Fruit fly (Drosophila melanogaster): ENCODE results near the gene CG46025.
A peak's percentile ranks its signal among the peaks of the same experiment; 100 is the strongest.

CG46025 gene

dm6 chr2L:7813357-7813756, 59.4 kb downstream of the CG46025 start (continued):
- TF ChIP-seq D (optimal IDR thresholded peaks at IDR 0.05) (no peak), D (GFP tag; optimal IDR thresholded peaks at IDR 0.05) (no peak), Ada2b (GFP tag; IDR thresholded peaks at IDR 0.05) (no peak; the same call in 1 of the 2 replicates), Nf-YB (GFP tag; optimal IDR thresholded peaks at IDR 0.05) (no peak), CG7745 (tag; optimal IDR thresholded peaks at IDR 0.05) (peak; percentile 99), Max (GFP tag; optimal IDR thresholded peaks at IDR 0.05) (peak; percentile 60), dm (GFP tag; optimal IDR thresholded peaks at IDR 0.05) (peak; percentile 31), ind (GFP tag; optimal IDR thresholded peaks at IDR 0.05) (no peak), prd (optimal IDR thresholded peaks at IDR 0.05) (no peak), prd (GFP tag; IDR thresholded peaks at IDR 0.05) (peak; percentile 29; the same call in 1 of the 3 replicates), CG6254 (GFP tag; optimal IDR thresholded peaks at IDR 0.05) (peak; percentile 69), CG9932 (GFP tag; IDR thresholded peaks at IDR 0.05) (peak; percentile 49), Rfx (GFP tag; IDR thresholded peaks at IDR 0.05) (peak; percentile 39; the same call in 1 of the 2 replicates), Vsx1 (GFP tag; optimal IDR thresholded peaks at IDR 0.05) (peak; percentile 7), CG17359 (tag; optimal IDR thresholded peaks at IDR 0.05) (peak; percentile 60), Atf6 (GFP tag; IDR thresholded peaks at IDR 0.05) (peak; percentile 68; the same call in 1 of the 2 replicates), tap (tag; optimal IDR thresholded peaks at IDR 0.05) (peak; percentile 30), kni (GFP tag; optimal IDR thresholded peaks at IDR 0.05) (peak; percentile 89), Sry-β (GFP tag; optimal IDR thresholded peaks at IDR 0.05) (peak; percentile 12), CG7556 (GFP tag; optimal IDR thresholded peaks at IDR 0.05) (peak; percentile 34), caup (GFP tag; optimal IDR thresholded peaks at IDR 0.05; ENCODE audit: severe bottlenecking) (peak; percentile 52), Nf-YC (tag; optimal IDR thresholded peaks at IDR 0.05) (peak; percentile 19), CG13775 (GFP tag; optimal IDR thresholded peaks at IDR 0.05) (no peak), CG12659 (GFP tag; optimal IDR thresholded peaks at IDR 0.05) (peak; percentile 35), pho (GFP tag; optimal IDR thresholded peaks at IDR 0.05) (peak; percentile 34), ro (GFP tag; IDR thresholded peaks at IDR 0.05) (no peak), CG17186 (GFP tag; optimal IDR thresholded peaks at IDR 0.05) (peak; percentile 26), CG12744 (GFP tag; optimal IDR thresholded peaks at IDR 0.05) (no peak), CG8089 (GFP tag; optimal IDR thresholded peaks at IDR 0.05) (no peak), Side (GFP tag; optimal IDR thresholded peaks at IDR 0.05) (peak; percentile 62), Fer3 (tag; optimal IDR thresholded peaks at IDR 0.05) (peak; percentile 71), Deaf1 (tag; optimal IDR thresholded peaks at IDR 0.05) (peak; percentile 22), CG12219 (GFP tag; optimal IDR thresholded peaks at IDR 0.05) (peak; percentile 25), CG7987 (GFP tag; optimal IDR thresholded peaks at IDR 0.05) (peak; percentile 84), ash1 (GFP tag; optimal IDR thresholded peaks at IDR 0.05) (peak; percentile 56), grn (GFP tag; optimal IDR thresholded peaks at IDR 0.05) (peak; percentile 51), stwl (tag; optimal IDR thresholded peaks at IDR 0.05) (no peak), CG17568 (GFP tag; optimal IDR thresholded peaks at IDR 0.05) (peak; percentile 43), CG6813 (GFP tag; optimal IDR thresholded peaks at IDR 0.05) (peak; percentile 83), scrt (GFP tag; optimal IDR thresholded peaks at IDR 0.05) (peak; percentile 53), Six4 (GFP tag; optimal IDR thresholded peaks at IDR 0.05) (no peak), Hr39 (optimal IDR thresholded peaks at IDR 0.05) (no peak), bigmax (GFP tag; optimal IDR thresholded peaks at IDR 0.05) (peak; percentile 24), vvl (GFP tag; IDR thresholded peaks at IDR 0.05) (peak; percentile 49; the same call in 1 of the 2 replicates), MESR4 (GFP tag; optimal IDR thresholded peaks at IDR 0.05) (no peak), CkIIα-i1 (GFP tag; IDR thresholded peaks at IDR 0.05) (no peak), CG1647 (GFP tag; optimal IDR thresholded peaks at IDR 0.05) (peak; percentile 29), gcm2 (GFP tag; optimal IDR thresholded peaks at IDR 0.05) (peak; percentile 3), Med (GFP tag) (peak; percentile 92), Ets97D (GFP tag; optimal IDR thresholded peaks at IDR 0.05) (peak; percentile 18), Gug (GFP tag; IDR thresholded peaks at IDR 0.05) (no peak)

All from whole organism, embryonic.